Worm (Caenorhabditis elegans): ENCODE data around the gene cyp-35B3.

Gene cyp-35B3

DNA sequence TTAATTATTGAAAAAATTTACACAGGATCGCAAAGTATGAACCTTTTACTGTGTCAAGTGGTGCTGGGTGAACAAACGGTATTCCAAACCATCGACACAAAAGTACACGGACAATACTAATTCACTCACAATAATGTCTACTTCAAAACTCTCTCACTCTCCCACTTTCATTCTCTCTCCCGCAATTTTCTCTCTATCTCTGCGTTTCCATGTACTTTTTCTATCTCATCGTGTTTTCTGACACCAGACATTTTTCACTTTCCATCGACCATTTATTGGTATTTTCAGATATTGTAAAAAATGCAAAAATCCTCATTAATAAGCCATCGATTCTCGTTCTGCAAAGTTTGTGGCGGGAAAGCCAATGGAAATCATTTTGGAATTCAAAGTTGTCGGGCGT is 39.3 kb upstream of the cyp-35B3 start, which contains the start of gene nhr-156:
TSS of gene nhr-156 (plus strand) at position 266 of the 400 bp plus-strand sequence.
- TF ChIP-seq hlh-12 (tag; optimal IDR thresholded peaks at IDR 0.05) (no peak), lsy-27 (tag; optimal IDR thresholded peaks at IDR 0.05; ENCODE audit: borderline replicate concordance, insufficient read depth) (no peak), mcd-1 (GFP tag; IDR thresholded peaks at IDR 0.05) (no peak), lir-1 (GFP tag; conservative IDR thresholded peaks at IDR 0.05) (no peak), ets-4 (GFP tag; optimal IDR thresholded peaks at IDR 0.05) (no peak), ztf-22 (GFP tag; optimal IDR thresholded peaks at IDR 0.05) (no peak), F39B2.1 (GFP tag; IDR thresholded peaks at IDR 0.05) (no peak), gei-17 (GFP tag; optimal IDR thresholded peaks at IDR 0.05) (no peak), F52B5.7 (tag; optimal IDR thresholded peaks at IDR 0.05) (no peak), ceh-79 (tag; optimal IDR thresholded peaks at IDR 0.05) (no peak), sptf-2 (GFP tag; optimal IDR thresholded peaks at IDR 0.05) (no peak), F33H1.4 (GFP tag; IDR thresholded peaks at IDR 0.05) (no peak), chd-7 (tag; optimal IDR thresholded peaks at IDR 0.05) (no peak), rec-8 (tag; optimal IDR thresholded peaks at IDR 0.05) (no peak), nfya-2 (GFP tag; IDR thresholded peaks at IDR 0.05) (no peak), atf-7 (tag; optimal IDR thresholded peaks at IDR 0.05) (no peak), ceh-27 (GFP tag; optimal IDR thresholded peaks at IDR 0.05) (no peak), F57C9.4 (tag; optimal IDR thresholded peaks at IDR 0.05) (no peak), K12H6.12 (tag; optimal IDR thresholded peaks at IDR 0.05) (no peak), xnd-1 (tag; optimal IDR thresholded peaks at IDR 0.05) (no peak)

ce11 chrV:3912472-3912871 is 32.7 kb upstream of the cyp-35B3 start, which contains the start of gene srx-68:
TSS of gene srx-68 (plus strand) at chrV:3912772.
- TF ChIP-seq F57A8.1 (GFP tag; optimal IDR thresholded peaks at IDR 0.05) (no peak), nhr-27 (tag; optimal IDR thresholded peaks at IDR 0.05) (no peak), ceh-91 (GFP tag; IDR thresholded peaks at IDR 0.05) (no peak), repo-1 (tag; optimal IDR thresholded peaks at IDR 0.05) (no peak), C17E4.6 (GFP tag; IDR thresholded peaks at IDR 0.05) (no peak), T26A5.8 (tag; optimal IDR thresholded peaks at IDR 0.05) (no peak), nhr-90 (tag; optimal IDR thresholded peaks at IDR 0.05) (no peak), snpc-1.3 (tag; optimal IDR thresholded peaks at IDR 0.05; ENCODE audit: insufficient read depth) (no peak), F22D6.2 (tag; optimal IDR thresholded peaks at IDR 0.05) (no peak), athp-1 (tag; optimal IDR thresholded peaks at IDR 0.05) (no peak), F39B2.1 (GFP tag; IDR thresholded peaks at IDR 0.05) (no peak), snpc-1.1 (tag; optimal IDR thresholded peaks at IDR 0.05; ENCODE audit: insufficient read depth) (no peak), lin-26 (GFP tag; IDR thresholded peaks at IDR 0.05) (no peak)

DNA sequence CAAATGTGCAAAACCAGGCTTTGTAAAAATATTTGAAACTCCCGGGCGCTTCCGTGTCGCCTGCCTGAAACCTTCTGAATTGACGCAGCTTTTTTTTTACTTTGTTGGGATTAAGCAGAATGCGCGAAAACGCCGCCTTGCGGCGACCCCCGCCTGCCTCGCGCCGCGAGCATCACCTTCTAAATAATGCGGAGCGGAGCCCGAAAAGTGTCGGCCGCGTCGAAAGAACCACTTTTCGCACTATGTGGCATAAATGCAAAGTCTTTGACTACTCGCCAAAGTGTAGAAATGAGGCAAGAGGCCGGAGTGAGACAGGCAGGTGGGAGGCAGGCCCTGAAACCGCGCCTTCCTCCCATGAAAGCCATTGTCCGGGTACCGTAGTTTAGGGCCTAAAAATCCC is 32.0 kb upstream of the cyp-35B3 start:
- TF ChIP-seq nhr-120 (GFP tag; IDR thresholded peaks at IDR 0.05) (0 out of 2 replicates have a peak, but pooled peaks have one; percentile 38), madf-10 (tag; optimal IDR thresholded peaks at IDR 0.05) (no peak), snpc-4 (GFP tag; optimal IDR thresholded peaks at IDR 0.05) (no peak), snpc-4 (tag; optimal IDR thresholded peaks at IDR 0.05) (peak in 2 of 4 experiments; percentile 60 to 79), egl-44 (GFP tag; IDR thresholded peaks at IDR 0.05) (no peak), ztf-28 (GFP tag; IDR thresholded peaks at IDR 0.05) (no peak), C06A6.2 (GFP tag; conservative IDR thresholded peaks at IDR 0.05) (no peak), snpc-1.1 (tag; optimal IDR thresholded peaks at IDR 0.05; ENCODE audit: insufficient read depth) (no peak), ceh-91 (GFP tag; IDR thresholded peaks at IDR 0.05) (no peak), F55B11.4 (tag; optimal IDR thresholded peaks at IDR 0.05; ENCODE audit: borderline replicate concordance, insufficient read depth) (no peak), mes-4 (tag; optimal IDR thresholded peaks at IDR 0.05) (no peak), let-526 (GFP tag; IDR thresholded peaks at IDR 0.05) (no peak), gei-17 (GFP tag; optimal IDR thresholded peaks at IDR 0.05) (no peak)
